Worm (Caenorhabditis elegans): ENCODE results near the gene sptl-1.

DNA sequence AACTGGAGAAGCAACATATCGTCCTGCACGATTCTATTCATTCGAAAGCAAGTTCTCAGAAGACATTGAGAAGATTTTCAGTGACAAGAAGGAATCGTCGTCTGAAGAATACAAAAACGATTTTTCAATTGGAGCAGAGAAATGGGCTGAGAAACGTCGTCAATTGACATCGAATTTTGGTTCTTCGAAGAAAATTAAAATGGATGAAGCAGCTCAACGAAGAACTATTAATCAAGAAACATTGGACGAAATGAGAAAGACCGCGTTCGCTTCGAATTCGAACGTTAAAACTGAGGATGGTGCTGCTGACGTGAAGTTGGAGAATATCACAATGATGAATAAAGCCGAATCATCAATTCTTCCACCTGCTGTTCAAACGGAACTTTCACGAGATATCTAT, 5.3 kb upstream of the sptl-1 start, which contains the start of gene rpt-4:
- no peak for TF ChIP-seq nhr-111 (GFP tag; optimal IDR thresholded peaks at IDR 0.05)
- TF ChIP-seq aha-1 (tag): no peak
- TF ChIP-seq T20F7.1 (GFP tag; optimal IDR thresholded peaks at IDR 0.05): no peak
- TF ChIP-seq F26F4.8 (GFP tag; conservative IDR thresholded peaks at IDR 0.05): no peak

All from whole organism, L4 larva.